Worm (Caenorhabditis elegans): ENCODE measurements around the gene clk-1.

- TF ChIP-seq dao-5 (tag; optimal IDR thresholded peaks at IDR 0.05) (no peak), him-1 (tag; optimal IDR thresholded peaks at IDR 0.05) (no peak), W03F9.2 (tag; optimal IDR thresholded peaks at IDR 0.05) (no peak)
Measured at ce11 chrIII:5287877-5288276, 10.2 kb downstream of the clk-1 start, which contains the start of gene T15B12.1.

Measured in whole organism, L4/young adult.